Fruit fly (Drosophila melanogaster): ENCODE data around the gene CG7094.
A peak's percentile ranks its signal among the peaks of the same experiment; 100 is the strongest.

The CG7094 gene

DNA sequence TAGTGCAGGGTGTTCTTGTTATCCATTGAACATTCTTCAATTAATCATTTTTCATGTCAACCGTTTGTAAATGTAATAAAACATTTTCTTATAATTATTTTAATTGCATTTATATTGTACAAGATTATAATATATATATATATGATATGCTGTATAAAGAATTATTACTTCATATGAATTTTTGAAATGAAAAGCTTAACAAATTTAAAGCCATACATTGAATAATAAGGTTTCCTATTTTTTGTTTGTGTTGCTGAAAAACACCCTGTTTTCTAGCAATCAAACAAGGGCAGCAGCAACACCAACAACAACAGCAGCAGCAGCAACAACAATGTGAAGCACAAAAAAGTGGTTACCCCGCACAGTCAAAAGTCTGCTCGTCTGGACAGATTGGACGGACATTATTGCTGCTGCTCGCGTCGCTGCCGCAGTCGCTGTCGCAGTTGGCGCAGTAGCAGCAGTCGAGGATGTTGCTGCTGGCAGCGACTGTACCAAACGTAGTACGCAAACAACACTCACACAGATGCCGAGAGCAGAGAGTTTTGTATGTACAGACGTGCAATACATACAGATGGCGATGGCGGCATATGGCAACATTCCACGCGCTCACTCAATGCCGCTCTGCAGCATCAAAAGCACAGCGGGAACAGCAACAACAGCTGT is 2.7 kb upstream of the CG7094 start:
- TF ChIP-seq CG3919 (GFP tag; optimal IDR thresholded peaks at IDR 0.05): no peak
- TF ChIP-seq CG9139 (GFP tag; optimal IDR thresholded peaks at IDR 0.05): no peak
- no peak for TF ChIP-seq Lpt (GFP tag; optimal IDR thresholded peaks at IDR 0.05)
- TF ChIP-seq salr (GFP tag; optimal IDR thresholded peaks at IDR 0.05): no peak
- no peak for TF ChIP-seq Smox (GFP tag; optimal IDR thresholded peaks at IDR 0.05)
- no peak for TF ChIP-seq Hr39 (GFP tag; optimal IDR thresholded peaks at IDR 0.05)
- TF ChIP-seq Hr38 (GFP tag; optimal IDR thresholded peaks at IDR 0.05): no peak
- TF ChIP-seq Eip78C (GFP tag): peak; percentile 51
- no peak for TF ChIP-seq CG11294 (GFP tag; IDR thresholded peaks at IDR 0.05)
- TF ChIP-seq Eip93F (GFP tag; optimal IDR thresholded peaks at IDR 0.05): no peak
- TF ChIP-seq svp (GFP tag): no peak
- TF ChIP-seq Ets96B (tag; optimal IDR thresholded peaks at IDR 0.05): peak; percentile 60
- peak; percentile 16 for TF ChIP-seq OdsH (GFP tag; optimal IDR thresholded peaks at IDR 0.05)
- TF ChIP-seq achi (GFP tag; optimal IDR thresholded peaks at IDR 0.05): peak; percentile 5
- peak; percentile 48; the same call in 2 of the 3 replicates for TF ChIP-seq CG8119 (GFP tag; IDR thresholded peaks at IDR 0.05)
- TF ChIP-seq dac (GFP tag; optimal IDR thresholded peaks at IDR 0.05): no peak
- no peak for TF ChIP-seq Ets21C (GFP tag; optimal IDR thresholded peaks at IDR 0.05)
- TF ChIP-seq Met (GFP tag; optimal IDR thresholded peaks at IDR 0.05): no peak
- no peak; the same call in 1 of the 2 replicates for TF ChIP-seq CG15336 (GFP tag; IDR thresholded peaks at IDR 0.05)
- peak; percentile 6 for TF ChIP-seq CG8632 (GFP tag; optimal IDR thresholded peaks at IDR 0.05)
- TF ChIP-seq pdm3 (GFP tag; optimal IDR thresholded peaks at IDR 0.05): no peak
- peak in 1 of 2 experiments; percentile 25 for TF ChIP-seq ss (GFP tag; optimal IDR thresholded peaks at IDR 0.05)
- no peak for TF ChIP-seq fd85E (GFP tag; optimal IDR thresholded peaks at IDR 0.05)
- TF ChIP-seq fd59A (GFP tag; optimal IDR thresholded peaks at IDR 0.05): no peak
- TF ChIP-seq CG3032 (tag; optimal IDR thresholded peaks at IDR 0.05): no peak
- no peak for TF ChIP-seq cyc (GFP tag; optimal IDR thresholded peaks at IDR 0.05)
- no peak for TF ChIP-seq net (GFP tag; optimal IDR thresholded peaks at IDR 0.05)
- TF ChIP-seq CG16779 (tag; optimal IDR thresholded peaks at IDR 0.05): no peak
- no peak for TF ChIP-seq vri (GFP tag; optimal IDR thresholded peaks at IDR 0.05)
- no peak for TF ChIP-seq CG1621 (tag; optimal IDR thresholded peaks at IDR 0.05)
- no peak for TF ChIP-seq CG31627 (GFP tag; optimal IDR thresholded peaks at IDR 0.05)
- TF ChIP-seq CG4318 (GFP tag; optimal IDR thresholded peaks at IDR 0.05): no peak
- TF ChIP-seq CG10631 (GFP tag; optimal IDR thresholded peaks at IDR 0.05): peak; percentile 20
- TF ChIP-seq CG6854 (GFP tag; optimal IDR thresholded peaks at IDR 0.05): no peak
- peak; percentile 2 for TF ChIP-seq CG10669 (GFP tag; optimal IDR thresholded peaks at IDR 0.05)
- no peak for TF ChIP-seq esn (GFP tag; optimal IDR thresholded peaks at IDR 0.05)
- TF ChIP-seq CG6276 (GFP tag; optimal IDR thresholded peaks at IDR 0.05): no peak
- no peak for TF ChIP-seq CG11902 (GFP tag; optimal IDR thresholded peaks at IDR 0.05)
- no peak for TF ChIP-seq Sox14 (GFP tag; optimal IDR thresholded peaks at IDR 0.05)
- peak; percentile 15 for TF ChIP-seq CG34406 (GFP tag; optimal IDR thresholded peaks at IDR 0.05)
- TF ChIP-seq Eip75B (GFP tag; optimal IDR thresholded peaks at IDR 0.05): no peak
- TF ChIP-seq dsx (GFP tag; optimal IDR thresholded peaks at IDR 0.05; ENCODE audit: poor library complexity, severe bottlenecking): peak; percentile 48
- no peak for TF ChIP-seq spab (GFP tag; optimal IDR thresholded peaks at IDR 0.05)
- TF ChIP-seq Hr4 (GFP tag; optimal IDR thresholded peaks at IDR 0.05): no peak
- TF ChIP-seq fkh (GFP tag; optimal IDR thresholded peaks at IDR 0.05): no peak
- TF ChIP-seq eg (GFP tag; IDR thresholded peaks at IDR 0.05): no peak
- no peak for TF ChIP-seq CG6163 (GFP tag; IDR thresholded peaks at IDR 0.05)
- TF ChIP-seq CG32006 (GFP tag; optimal IDR thresholded peaks at IDR 0.05): peak; percentile 41

Measured in whole organism, prepupa.